Worm (Caenorhabditis elegans) whole organism, late embryonic: ENCODE results near the gene ZC239.14.
"Not testable (repeated sequence)": the region's sequence is repeated elsewhere in the genome, so short reads cannot be mapped to it uniquely, and the experiment has no call there.

Experiments
- C08G9.2 ChIP-seq: sonication (generic microtip); optimal IDR thresholded peaks from 2 replicates; lab custom pipeline; 2016; ENCODE audit warnings: mild to moderate bottlenecking, missing genetic modification characterization, moderate library complexity, missing compliant biosample characterization
- C38D4.7 ChIP-seq: fragments of 200-800 bp; sonication (Bioruptor generic); optimal IDR thresholded peaks from 2 replicates; lab custom pipeline; 2018; ENCODE audit warnings: mild to moderate bottlenecking, missing genetic modification characterization, moderate library complexity, missing compliant biosample characterization
- K02D7.2 ChIP-seq: sonication (generic microtip); optimal IDR thresholded peaks from 2 replicates; lab custom pipeline; 2017; ENCODE audit warnings: mild to moderate bottlenecking, missing genetic modification characterization, missing compliant biosample characterization
- T23F11.4 ChIP-seq: fragments of 200-800 bp; sonication (Bioruptor generic); optimal IDR thresholded peaks from 2 replicates; lab custom pipeline; 2018; ENCODE audit warnings: mild to moderate bottlenecking, missing genetic modification characterization, missing compliant biosample characterization
- ama-1 ChIP-seq: fragments of 150-350 bp; optimal IDR thresholded peaks from 2 replicates; lab custom pipeline; 2014
- ceh-14 ChIP-seq: sonication (generic microtip); optimal IDR thresholded peaks from 2 replicates; lab custom pipeline; 2016; ENCODE audit warnings: missing genotype, missing genetic modification characterization, missing compliant biosample characterization
- ceh-18 ChIP-seq: sonication (generic microtip); optimal IDR thresholded peaks from 2 replicates; lab custom pipeline; 2016; ENCODE audit warnings: missing genetic modification characterization, missing compliant biosample characterization
- ceh-19 ChIP-seq: fragments of 200-800 bp; sonication (Bioruptor generic); optimal IDR thresholded peaks from 2 replicates; lab custom pipeline; 2018; ENCODE audit warnings: mild to moderate bottlenecking, missing genetic modification characterization, missing compliant biosample characterization
- ceh-24 ChIP-seq: sonication (generic microtip); optimal IDR thresholded peaks from 2 replicates; lab custom pipeline; 2016; ENCODE audit warnings: mild to moderate bottlenecking, missing genetic modification characterization, missing compliant biosample characterization
- ceh-31 ChIP-seq: sonication (generic microtip); optimal IDR thresholded peaks from 2 replicates; lab custom pipeline; 2016; ENCODE audit warnings: missing genetic modification characterization, missing compliant biosample characterization
- ceh-34 ChIP-seq: sonication (generic microtip); optimal IDR thresholded peaks from 2 replicates; lab custom pipeline; 2016; ENCODE audit warnings: mild to moderate bottlenecking, missing genetic modification characterization, missing compliant biosample characterization
- ceh-45 ChIP-seq: fragments of 200-800 bp; sonication (Bioruptor generic); IDR thresholded peaks from 2 replicates; pipeline ENCODE4 v1.3.6; 2022; ENCODE audit warnings: missing genetic modification reagents, missing genetic modification characterization, missing compliant biosample characterization
- ceh-9 ChIP-seq: sonication (generic microtip); optimal IDR thresholded peaks from 2 replicates; lab custom pipeline; 2016; ENCODE audit warnings: mild to moderate bottlenecking, missing genetic modification characterization, inconsistent platforms, missing compliant biosample characterization
- dve-1 ChIP-seq: sonication (generic microtip); optimal IDR thresholded peaks from 2 replicates; lab custom pipeline; 2017; ENCODE audit warnings: antibody characterized with exemption, mild to moderate bottlenecking, missing genetic modification characterization, missing compliant biosample characterization
- elt-4 ChIP-seq: sonication (generic microtip); optimal IDR thresholded peaks from 2 replicates; lab custom pipeline; 2016; ENCODE audit warnings: missing genetic modification characterization, missing compliant biosample characterization
- eyg-1 ChIP-seq: sonication (generic microtip); optimal IDR thresholded peaks from 2 replicates; lab custom pipeline; 2016; ENCODE audit warnings: missing genotype, missing genetic modification characterization, missing compliant biosample characterization
- fax-1 ChIP-seq: sonication (generic microtip); optimal IDR thresholded peaks from 2 replicates; lab custom pipeline; 2016; ENCODE audit warnings: missing genotype, missing genetic modification characterization, missing compliant biosample characterization
- fkh-10 ChIP-seq: fragments of 150-350 bp; optimal IDR thresholded peaks from 2 replicates; lab custom pipeline; 2014; ENCODE audit warnings: missing biosample characterization, missing genetic modification reagents, missing genetic modification characterization
- hlh-15 ChIP-seq: sonication (generic microtip); optimal IDR thresholded peaks from 2 replicates; lab custom pipeline; 2016; ENCODE audit warnings: missing genetic modification characterization, missing compliant biosample characterization
- hlh-30 ChIP-seq: sonication (generic microtip); optimal IDR thresholded peaks from 2 replicates; lab custom pipeline; 2017; ENCODE audit warnings: antibody characterized with exemption, missing genetic modification characterization, missing compliant biosample characterization; ENCODE audit not compliant: insufficient read depth
- hlh-6 ChIP-seq: sonication (generic microtip); optimal IDR thresholded peaks from 2 replicates; lab custom pipeline; 2016; ENCODE audit warnings: missing genotype, missing genetic modification characterization, missing compliant biosample characterization
- hlh-8 ChIP-seq: sonication (generic microtip); optimal IDR thresholded peaks from 2 replicates; lab custom pipeline; 2016; ENCODE audit warnings: missing genotype, missing genetic modification characterization, missing compliant biosample characterization
- mec-3 ChIP-seq: sonication (generic microtip); optimal IDR thresholded peaks from 2 replicates; lab custom pipeline; 2016; ENCODE audit warnings: borderline replicate concordance, missing genetic modification characterization, missing compliant biosample characterization
- nhr-11 ChIP-seq: fragments of 150-350 bp; optimal IDR thresholded peaks from 2 replicates; lab custom pipeline; 2014; ENCODE audit warnings: missing biosample characterization, missing genetic modification characterization
- npax-4 ChIP-seq: sonication (generic microtip); optimal IDR thresholded peaks from 2 replicates; lab custom pipeline; 2016; ENCODE audit warnings: missing genetic modification characterization, missing compliant biosample characterization
- pax-1 ChIP-seq: fragments of 150-350 bp; optimal IDR thresholded peaks from 2 replicates; lab custom pipeline; 2014; ENCODE audit warnings: missing biosample characterization, missing genetic modification characterization
- pqm-1 ChIP-seq: sonication (generic microtip); optimal IDR thresholded peaks from 2 replicates; lab custom pipeline; 2016; ENCODE audit warnings: missing genetic modification characterization, missing compliant biosample characterization
- ref-2 ChIP-seq: sonication (generic microtip); optimal IDR thresholded peaks from 2 replicates; lab custom pipeline; 2016; ENCODE audit warnings: missing genetic modification characterization, missing compliant biosample characterization
- sox-2 ChIP-seq: fragments of 200-800 bp; sonication (Bioruptor generic); IDR thresholded peaks from 2 replicates; pipeline ENCODE4 v1.3.6; 2022; ENCODE audit warnings: missing genetic modification reagents, missing genetic modification characterization, missing compliant biosample characterization
- syd-9 ChIP-seq: sonication (generic microtip); optimal IDR thresholded peaks from 2 replicates; lab custom pipeline; 2016; ENCODE audit warnings: mild to moderate bottlenecking, missing genetic modification characterization, moderate library complexity, missing compliant biosample characterization
- tbx-2 ChIP-seq: sonication (generic microtip); optimal IDR thresholded peaks from 2 replicates; lab custom pipeline; 2016; ENCODE audit warnings: missing genetic modification characterization, missing compliant biosample characterization
- tbx-7 ChIP-seq: sonication (generic microtip); optimal IDR thresholded peaks from 2 replicates; lab custom pipeline; 2016; ENCODE audit warnings: missing genotype, missing genetic modification characterization, missing compliant biosample characterization
- ttx-3 ChIP-seq: sonication (generic microtip); optimal IDR thresholded peaks from 2 replicates; lab custom pipeline; 2016; ENCODE audit warnings: missing genetic modification reagents, missing genetic modification characterization, missing compliant biosample characterization
- unc-86 ChIP-seq: sonication (generic microtip); optimal IDR thresholded peaks from 2 replicates; lab custom pipeline; 2016; ENCODE audit warnings: missing genetic modification characterization, missing compliant biosample characterization
- zip-5 ChIP-seq: sonication (generic microtip); optimal IDR thresholded peaks from 2 replicates; lab custom pipeline; 2016; ENCODE audit warnings: missing genetic modification characterization, missing compliant biosample characterization
- ztf-16 ChIP-seq: sonication (generic microtip); optimal IDR thresholded peaks from 2 replicates; lab custom pipeline; 2017; ENCODE audit warnings: missing genetic modification characterization, missing compliant biosample characterization

The ZC239.14 gene

ce11 chrII:3224631-3225030 lies 2.8 kb upstream of the ZC239.14 start, which contains the start of gene ZC239.15:
TSS of gene ZC239.15 (minus strand) at chrII:3224731.
- TF ChIP-seq npax-4 (tag; lab: Kevin White, UChicago) (no peak), ceh-14 (tag; lab: Kevin White, UChicago) (no peak), hlh-15 (tag; lab: Kevin White, UChicago) (no peak), syd-9 (tag; lab: Kevin White, UChicago) (no peak), hlh-30 (tag; lab: Kevin White, UChicago) (no peak), ceh-18 (tag; lab: Kevin White, UChicago) (no peak), tbx-7 (tag; lab: Kevin White, UChicago) (no peak)
- TF ChIP-seq, all 69 proteins: peak for 0

- TF ChIP-seq T23F11.4 (GFP tag; lab: Kevin White, UChicago) (no peak), ceh-19 (GFP tag; lab: Kevin White, UChicago) (no peak), ceh-24 (tag; lab: Kevin White, UChicago) (no peak), ama-1 (lab: Kevin White, UChicago) (no peak)
Observed at ce11 chrII:3222686-3223085, 852 bp upstream of the ZC239.14 start, which contains the start of gene ZC239.13. TSS of gene ZC239.13 (minus strand) at chrII:3222839.

ce11 chrII:3220723-3221122 lies 1.1 kb downstream of the ZC239.14 start, which contains the start of gene ZC239.22:
TSS of gene ZC239.22 (minus strand) at chrII:3220823.
- no peak for TF ChIP-seq dve-1
- TF ChIP-seq pqm-1 (tag; lab: Kevin White, UChicago), result no peak
- no peak for TF ChIP-seq fkh-10 (GFP tag; lab: Kevin White, UChicago)
- no peak for TF ChIP-seq ceh-34 (tag; lab: Kevin White, UChicago)
- TF ChIP-seq hlh-8 (tag; lab: Kevin White, UChicago), result no peak
- TF ChIP-seq ceh-45 (GFP tag; lab: Robert Waterston, UW), result no peak
- TF ChIP-seq fax-1 (tag; lab: Kevin White, UChicago), result no peak
- no peak for TF ChIP-seq tbx-2 (tag; lab: Kevin White, UChicago)
- TF ChIP-seq zip-5 (tag; lab: Kevin White, UChicago), result no peak
- TF ChIP-seq eyg-1 (tag; lab: Kevin White, UChicago), result no peak
- no peak for TF ChIP-seq ttx-3 (tag; lab: Kevin White, UChicago)
- no peak for TF ChIP-seq pax-1 (tag; lab: Kevin White, UChicago)
- no peak for TF ChIP-seq ref-2 (tag; lab: Kevin White, UChicago)
- no peak for TF ChIP-seq K02D7.2
- no peak for TF ChIP-seq ceh-9 (tag; lab: Kevin White, UChicago)
- TF ChIP-seq ama-1 (lab: Kevin White, UChicago), result no peak
- TF ChIP-seq C08G9.2 (tag; lab: Kevin White, UChicago), result no peak

ce11 chrII:3215762-3216161 lies 6.1 kb downstream of the ZC239.14 start, which contains the start of gene ZC239.3:
TSS of gene ZC239.3 (plus strand) at chrII:3216062.
- not testable (repeated sequence) for TF ChIP-seq elt-4 (tag; lab: Kevin White, UChicago); mec-3; hlh-6

ce11 chrII:3213898-3214297 lies 7.9 kb downstream of the ZC239.14 start, which contains the start of gene ZC239.4:
TSS of gene ZC239.4 (plus strand) at chrII:3214198.
- TF ChIP-seq zip-5 (tag; lab: Kevin White, UChicago) (no peak), unc-86 (tag; lab: Kevin White, UChicago) (no peak), ttx-3 (tag; lab: Kevin White, UChicago) (no peak), ceh-31 (tag; lab: Kevin White, UChicago) (no peak), nhr-11 (tag; lab: Kevin White, UChicago) (no peak), mec-3 (no peak), ceh-24 (tag; lab: Kevin White, UChicago) (no peak), ztf-16 (tag; lab: Kevin White, UChicago) (no peak), elt-4 (tag; lab: Kevin White, UChicago) (no peak), syd-9 (tag; lab: Kevin White, UChicago) (no peak), C38D4.7 (no peak), sox-2 (GFP tag; lab: Robert Waterston, UW) (no peak)
- TF ChIP-seq, all 69 proteins: peak for 0
